Worm (Caenorhabditis elegans) whole organism, midembryonic: ENCODE data around the gene F59A1.15.

Source experiments
- T22C8.4 ChIP-seq: fragments of 200-800 bp; sonication (Bioruptor generic); IDR thresholded peaks from 2 replicates; pipeline ENCODE4 v1.3.6; 2022; ENCODE audit warnings: missing genetic modification characterization, missing compliant biosample characterization
- cog-1 ChIP-seq: sonication (generic microtip); optimal IDR thresholded peaks from 2 replicates; lab custom pipeline; 2016; ENCODE audit warnings: missing genetic modification characterization, missing compliant biosample characterization
- flt-1 ChIP-seq: fragments of 200-800 bp; sonication (Bioruptor generic); IDR thresholded peaks from 2 replicates; pipeline ENCODE4 v1.3.6; 2022; ENCODE audit warnings: missing genetic modification characterization, missing compliant biosample characterization
- klf-2 ChIP-seq: fragments of 200-800 bp; sonication (Bioruptor generic); conservative IDR thresholded peaks from 2 replicates; pipeline ENCODE4 v1.3.6; 2022; ENCODE audit warnings: missing genetic modification reagents, missing genetic modification characterization, missing compliant biosample characterization
- med-1 ChIP-seq: sonication (generic microtip); optimal IDR thresholded peaks from 2 replicates; lab custom pipeline; 2017; ENCODE audit warnings: missing genetic modification characterization, mild to moderate bottlenecking, missing compliant biosample characterization, antibody characterized with exemption, missing genetic modification reagents; ENCODE audit not compliant: insufficient read depth
- ref-1 ChIP-seq: fragments of 200-800 bp; sonication (Bioruptor generic); conservative IDR thresholded peaks from 2 replicates; pipeline ENCODE4 v1.3.6; 2022; ENCODE audit warnings: missing genetic modification reagents, missing genetic modification characterization, missing compliant biosample characterization
- tab-1 ChIP-seq: fragments of 200-800 bp; sonication (Bioruptor generic); IDR thresholded peaks from 2 replicates; pipeline ENCODE4 v1.3.6; 2022; ENCODE audit warnings: missing genetic modification characterization, missing compliant biosample characterization
- ztf-23 ChIP-seq: fragments of 200-800 bp; sonication (Bioruptor generic); IDR thresholded peaks from 2 replicates; pipeline ENCODE4 v1.3.6; 2022; ENCODE audit warnings: missing genetic modification reagents, missing genetic modification characterization, missing compliant biosample characterization
- ztf-29 ChIP-seq: fragments of 200-800 bp; sonication (Bioruptor generic); IDR thresholded peaks from 2 replicates; pipeline ENCODE4 v1.3.6; 2022; ENCODE audit warnings: missing genetic modification reagents, missing genetic modification characterization, missing compliant biosample characterization

F59A1.15 gene

DNA sequence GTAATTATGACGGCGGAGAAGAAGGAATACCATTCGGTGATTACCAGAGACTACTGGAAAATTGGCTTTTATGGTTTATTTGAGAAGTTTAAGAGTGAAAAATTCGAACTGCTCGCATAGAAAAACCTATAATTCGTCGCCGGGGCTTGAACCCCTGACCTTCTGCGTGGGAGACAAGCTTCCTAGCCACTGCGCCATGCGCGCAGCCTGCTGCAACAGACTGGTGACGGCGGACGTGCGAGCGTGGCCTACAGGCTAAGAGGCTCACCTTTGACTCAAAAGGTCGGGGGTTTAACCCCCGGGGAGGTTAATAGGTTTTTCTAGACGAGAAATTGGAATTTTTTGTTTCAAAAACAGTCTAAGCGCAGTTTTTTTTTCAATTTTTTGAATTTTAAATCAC is 19.3 kb downstream of the F59A1.15 start:
- TF ChIP-seq klf-2 (GFP tag; lab: Robert Waterston, UW): no peak
- TF ChIP-seq cog-1 (tag; lab: Kevin White, UChicago): no peak
- TF ChIP-seq flt-1: no peak
- TF ChIP-seq ztf-23 (GFP tag; lab: Robert Waterston, UW): no peak
- TF ChIP-seq med-1 (GFP tag; lab: Kevin White, UChicago): no peak
- no peak for TF ChIP-seq ztf-29 (GFP tag; lab: Robert Waterston, UW)
- no peak for TF ChIP-seq ref-1 (GFP tag; lab: Robert Waterston, UW)
- no peak for TF ChIP-seq tab-1 (GFP tag; lab: Robert Waterston, UW)
- no peak for TF ChIP-seq T22C8.4 (GFP tag; lab: Robert Waterston, UW)

DNA sequence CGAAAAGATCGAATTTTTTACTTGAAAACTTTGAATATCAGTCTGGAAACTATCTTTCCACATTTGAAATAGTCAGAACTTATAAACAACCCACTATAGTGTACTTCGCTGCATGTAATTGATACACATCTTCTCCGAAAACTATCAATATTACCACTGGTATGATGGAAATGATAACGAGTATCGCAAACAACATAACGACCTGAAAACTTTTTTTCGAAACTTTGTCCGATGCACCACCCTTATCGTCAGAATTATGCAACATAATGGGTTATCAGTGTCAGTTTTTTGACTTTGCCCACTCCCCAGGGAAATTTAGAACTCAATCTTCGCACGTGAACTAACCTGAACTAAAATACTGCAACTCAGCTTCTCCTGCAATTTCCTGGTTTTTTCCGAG is 21.4 kb downstream of the F59A1.15 start:
- TF ChIP-seq ref-1 (GFP tag; lab: Robert Waterston, UW): no peak
- TF ChIP-seq klf-2 (GFP tag; lab: Robert Waterston, UW): no peak
- no peak for TF ChIP-seq cog-1 (tag; lab: Kevin White, UChicago)
- TF ChIP-seq T22C8.4 (GFP tag; lab: Robert Waterston, UW): no peak
- TF ChIP-seq med-1 (GFP tag; lab: Kevin White, UChicago): no peak
- no peak for TF ChIP-seq ztf-29 (GFP tag; lab: Robert Waterston, UW)
- TF ChIP-seq tab-1 (GFP tag; lab: Robert Waterston, UW): no peak
- no peak for TF ChIP-seq flt-1
- no peak for TF ChIP-seq ztf-23 (GFP tag; lab: Robert Waterston, UW)

DNA sequence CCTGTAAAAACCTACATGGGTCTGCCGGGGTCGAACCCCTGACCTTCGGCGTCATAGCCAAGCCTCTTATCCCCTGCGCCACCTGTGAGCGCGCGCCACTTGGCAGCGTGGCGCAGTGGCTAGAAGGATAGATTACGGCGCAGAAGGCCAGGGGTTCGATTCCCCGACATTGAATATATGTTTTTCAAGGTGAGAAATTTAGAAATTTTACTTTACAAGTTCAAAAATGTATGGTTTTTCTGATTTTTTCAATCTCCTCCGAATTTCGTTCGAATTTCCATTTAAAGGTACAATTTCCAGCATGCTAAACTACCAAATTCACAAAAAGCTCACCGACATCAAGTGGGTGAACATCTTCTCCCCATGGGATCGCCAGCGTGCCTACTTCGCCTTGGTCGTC is 23.7 kb downstream of the F59A1.15 start, which contains the start of gene dgat-2:
dgat-2 (plus strand) TSS at position 301 of the 400 bp plus-strand sequence.
- no peak for TF ChIP-seq klf-2 (GFP tag; lab: Robert Waterston, UW)
- TF ChIP-seq tab-1 (GFP tag; lab: Robert Waterston, UW): no peak
- no peak for TF ChIP-seq ref-1 (GFP tag; lab: Robert Waterston, UW)
- no peak for TF ChIP-seq ztf-23 (GFP tag; lab: Robert Waterston, UW)
- no peak for TF ChIP-seq cog-1 (tag; lab: Kevin White, UChicago)
- no peak for TF ChIP-seq ztf-29 (GFP tag; lab: Robert Waterston, UW)
- TF ChIP-seq flt-1: no peak
- TF ChIP-seq T22C8.4 (GFP tag; lab: Robert Waterston, UW): no peak
- no peak for TF ChIP-seq med-1 (GFP tag; lab: Kevin White, UChicago)

DNA sequence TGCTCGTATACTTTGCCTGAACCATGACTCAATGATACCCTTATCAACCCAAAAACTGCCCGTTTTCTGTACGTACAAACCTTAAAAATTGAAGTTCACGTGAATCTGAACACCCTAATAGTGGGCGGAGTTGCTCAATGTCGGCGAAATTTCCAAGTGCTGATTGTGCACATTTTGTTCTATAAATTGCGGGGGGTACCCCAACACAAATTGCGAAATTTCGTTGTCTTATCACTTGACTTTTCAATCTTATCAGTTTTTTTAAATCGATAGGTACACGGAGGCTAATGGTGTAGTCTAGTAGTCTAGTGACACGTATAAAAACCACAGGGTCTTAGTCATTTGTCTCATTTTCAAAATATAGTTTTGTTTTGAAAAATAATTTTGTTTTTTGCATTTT is 24.4 kb downstream of the F59A1.15 start, which contains the start of gene fbxa-108:
fbxa-108 (minus strand) TSS at position 158 of the 400 bp plus-strand sequence.
- no peak for TF ChIP-seq flt-1
- TF ChIP-seq T22C8.4 (GFP tag; lab: Robert Waterston, UW): no peak
- TF ChIP-seq ref-1 (GFP tag; lab: Robert Waterston, UW): no peak
- no peak for TF ChIP-seq ztf-29 (GFP tag; lab: Robert Waterston, UW)
- no peak for TF ChIP-seq ztf-23 (GFP tag; lab: Robert Waterston, UW)
- no peak for TF ChIP-seq med-1 (GFP tag; lab: Kevin White, UChicago)
- TF ChIP-seq cog-1 (tag; lab: Kevin White, UChicago): no peak
- no peak for TF ChIP-seq klf-2 (GFP tag; lab: Robert Waterston, UW)
- TF ChIP-seq tab-1 (GFP tag; lab: Robert Waterston, UW): no peak

ce11 chrV:17658824-17659223 is 24.8 kb downstream of the F59A1.15 start:
- TF ChIP-seq med-1 (GFP tag; lab: Kevin White, UChicago) (no peak), ztf-29 (GFP tag; lab: Robert Waterston, UW) (no peak), T22C8.4 (GFP tag; lab: Robert Waterston, UW) (no peak), cog-1 (tag; lab: Kevin White, UChicago) (no peak), ref-1 (GFP tag; lab: Robert Waterston, UW) (no peak), tab-1 (GFP tag; lab: Robert Waterston, UW) (no peak), flt-1 (no peak), ztf-23 (GFP tag; lab: Robert Waterston, UW) (no peak), klf-2 (GFP tag; lab: Robert Waterston, UW) (no peak)

ce11 chrV:17655205-17655604 is 28.5 kb downstream of the F59A1.15 start:
- TF ChIP-seq klf-2 (GFP tag; lab: Robert Waterston, UW) (no peak), flt-1 (no peak), T22C8.4 (GFP tag; lab: Robert Waterston, UW) (no peak), ref-1 (GFP tag; lab: Robert Waterston, UW) (no peak), ztf-23 (GFP tag; lab: Robert Waterston, UW) (no peak), med-1 (GFP tag; lab: Kevin White, UChicago) (no peak), ztf-29 (GFP tag; lab: Robert Waterston, UW) (no peak), tab-1 (GFP tag; lab: Robert Waterston, UW) (no peak), cog-1 (tag; lab: Kevin White, UChicago) (no peak)

ce11 chrV:17650427-17650826 is 33.2 kb downstream of the F59A1.15 start, which contains the start of gene fbxa-192:
TSS of gene fbxa-192 (minus strand) at chrV:17650527.
- no peak for TF ChIP-seq tab-1 (GFP tag; lab: Robert Waterston, UW)
- no peak for TF ChIP-seq ztf-29 (GFP tag; lab: Robert Waterston, UW)
- no peak for TF ChIP-seq klf-2 (GFP tag; lab: Robert Waterston, UW)
- TF ChIP-seq med-1 (GFP tag; lab: Kevin White, UChicago): no peak
- TF ChIP-seq ztf-23 (GFP tag; lab: Robert Waterston, UW): no peak
